Worm (Caenorhabditis elegans) whole organism, dauer: ENCODE results near the gene dpy-10.

Experiments used
- unc-62 ChIP-seq: sonication (generic microtip); optimal IDR thresholded peaks from 2 replicates; lab custom pipeline; 2017; ENCODE audit warnings: missing biosample characterization, missing genetic modification reagents, missing genetic modification characterization

dpy-10 gene

ce11 chrII:6712177-6712981, at the start of gene dpy-10, which contains the start of gene T14B4.19:
dpy-10 (minus strand) TSS chrII:6712227.
T14B4.19 (minus strand) TSS chrII:6712931.
- no peak for TF ChIP-seq unc-62 (GFP tag; lab: Kevin White, UChicago)

- no peak for TF ChIP-seq unc-62 (GFP tag; lab: Kevin White, UChicago)
Measured at ce11 chrII:6756232-6756631, 44.2 kb upstream of the dpy-10 start, which contains the start of gene F41G3.3. F41G3.3 (plus strand) TSS chrII:6756532.

ce11 chrII:6754671-6755224, 42.7 kb upstream of the dpy-10 start, which contains the start of the genes srx-95 and fis-1:
srx-95 (minus strand) TSS chrII:6754771.
fis-1 (plus strand) TSS chrII:6755174.
- no peak for TF ChIP-seq unc-62 (GFP tag; lab: Kevin White, UChicago)

ce11 chrII:6752850-6753249, 40.8 kb upstream of the dpy-10 start, which contains the start of gene F41G3.21:
F41G3.21 (minus strand) TSS chrII:6752950.
- TF ChIP-seq unc-62 (GFP tag; lab: Kevin White, UChicago) = no peak

ce11 chrII:6752027-6752426, 40.0 kb upstream of the dpy-10 start, which contains the start of gene F41G3.19:
F41G3.19 (minus strand) TSS chrII:6752127.
- TF ChIP-seq unc-62 (GFP tag; lab: Kevin White, UChicago) = no peak

- no peak for TF ChIP-seq unc-62 (GFP tag; lab: Kevin White, UChicago)
Measured at ce11 chrII:6750929-6751328, 38.9 kb upstream of the dpy-10 start, which contains the start of gene F41G3.20. F41G3.20 (minus strand) TSS chrII:6751029.

- TF ChIP-seq unc-62 (GFP tag; lab: Kevin White, UChicago) = no peak
Measured at ce11 chrII:6749422-6749821, 37.4 kb upstream of the dpy-10 start, which contains the start of gene F41G3.10. F41G3.10 (minus strand) TSS chrII:6749522.

- TF ChIP-seq unc-62 (GFP tag; lab: Kevin White, UChicago) = no peak
Measured at ce11 chrII:6746404-6746803, 34.4 kb upstream of the dpy-10 start, which contains the start of gene F41G3.5. F41G3.5 (plus strand) TSS chrII:6746704.

ce11 chrII:6745783-6746182, 33.8 kb upstream of the dpy-10 start, which contains the start of gene ins-14:
ins-14 (minus strand) TSS chrII:6745814.
- TF ChIP-seq unc-62 (GFP tag; lab: Kevin White, UChicago) = no peak

- no peak for TF ChIP-seq unc-62 (GFP tag; lab: Kevin White, UChicago)
Measured at ce11 chrII:6744648-6745047, 32.6 kb upstream of the dpy-10 start, which contains the start of gene ins-15. ins-15 (minus strand) TSS chrII:6744748.

- TF ChIP-seq unc-62 (GFP tag; lab: Kevin White, UChicago) = no peak
Measured at ce11 chrII:6742614-6743013, 30.6 kb upstream of the dpy-10 start, which contains the start of gene F41G3.6. F41G3.6 (plus strand) TSS chrII:6742914.

- no peak for TF ChIP-seq unc-62 (GFP tag; lab: Kevin White, UChicago)
Measured at ce11 chrII:6741428-6741827, 29.4 kb upstream of the dpy-10 start, which contains the start of gene exos-8. exos-8 (plus strand) TSS chrII:6741691.

ce11 chrII:6736604-6737003, 24.6 kb upstream of the dpy-10 start, which contains the start of gene T14B4.1:
T14B4.1 (plus strand) TSS chrII:6736904.
- TF ChIP-seq unc-62 (GFP tag; lab: Kevin White, UChicago) = no peak

ce11 chrII:6736066-6736465, 24.0 kb upstream of the dpy-10 start, which contains the start of gene mrps-18.C:
mrps-18.C (plus strand) TSS chrII:6736203.
- no peak for TF ChIP-seq unc-62 (GFP tag; lab: Kevin White, UChicago)

- TF ChIP-seq unc-62 (GFP tag; lab: Kevin White, UChicago) = no peak
Measured at ce11 chrII:6734674-6735073, 22.6 kb upstream of the dpy-10 start, which contains the start of gene T14B4.3. T14B4.3 (plus strand) TSS chrII:6734937.

ce11 chrII:6733718-6734117, 21.7 kb upstream of the dpy-10 start, which contains the start of gene T14B4.9:
T14B4.9 (minus strand) TSS chrII:6733818.
- TF ChIP-seq unc-62 (GFP tag; lab: Kevin White, UChicago) = no peak
